Fruit fly (Drosophila melanogaster) whole organism, embryonic: ENCODE measurements around the gene CG34298.

Experiments used
- Atf-2 ChIP-seq: fragments of 200-800 bp; sonication (Bioruptor generic); optimal IDR thresholded peaks from 2 replicates; lab custom pipeline; 2016; ENCODE audit warnings: missing biosample characterization, missing genetic modification characterization
- BtbVII ChIP-seq: fragments of 200-800 bp; sonication (Bioruptor generic); optimal IDR thresholded peaks from 3 replicates; lab custom pipeline; 2017; ENCODE audit warnings: missing biosample characterization, mild to moderate bottlenecking, missing genetic modification characterization
- CG10321 ChIP-seq: fragments of 200-800 bp; sonication (Bioruptor generic); IDR thresholded peaks from 2 replicates; pipeline ENCODE4 v1.3.6; 2022; ENCODE audit warnings: missing biosample characterization, missing genetic modification characterization
- CG10565 ChIP-seq: fragments of 200-800 bp; sonication (Bioruptor generic); optimal IDR thresholded peaks from 3 replicates; lab custom pipeline; 2016; ENCODE audit warnings: missing biosample characterization, mild to moderate bottlenecking, missing genetic modification characterization
- CG10654 ChIP-seq: fragments of 200-800 bp; sonication (Bioruptor generic); optimal IDR thresholded peaks from 2 replicates; lab custom pipeline; 2016; ENCODE audit warnings: missing biosample characterization, missing genetic modification characterization
- CG11723 ChIP-seq: fragments of 200-800 bp; sonication (Bioruptor generic); optimal IDR thresholded peaks from 2 replicates; lab custom pipeline; 2017; ENCODE audit warnings: missing biosample characterization, mild to moderate bottlenecking, missing genetic modification characterization
- CG14710 ChIP-seq: fragments of 200-800 bp; sonication (Bioruptor generic); optimal IDR thresholded peaks from 3 replicates; lab custom pipeline; 2019; ENCODE audit warnings: missing biosample characterization, mild to moderate bottlenecking, missing genetic modification characterization, moderate library complexity
- CG14860 ChIP-seq: fragments of 200-800 bp; sonication (Bioruptor generic); IDR thresholded peaks from 3 replicates; pipeline ENCODE4 v1.3.6; 2022; ENCODE audit warnings: missing biosample characterization, missing genetic modification characterization; ENCODE audit not compliant: partially characterized antibody
- CG17328 ChIP-seq: fragments of 200-800 bp; sonication (Bioruptor generic); IDR thresholded peaks from 2 replicates; pipeline ENCODE4 v1.3.6; 2022; ENCODE audit warnings: missing biosample characterization, missing genetic modification characterization
- CG17912 ChIP-seq: fragments of 200-800 bp; sonication (Bioruptor generic); optimal IDR thresholded peaks from 2 replicates; lab custom pipeline; 2018; ENCODE audit warnings: missing biosample characterization, mild to moderate bottlenecking, missing genetic modification characterization
- CG18599 ChIP-seq: fragments of 200-800 bp; sonication (Bioruptor generic); optimal IDR thresholded peaks from 3 replicates; lab custom pipeline; 2017; ENCODE audit warnings: missing biosample characterization, missing genetic modification characterization, mild to moderate bottlenecking, moderate library complexity, missing genetic modification reagents
- CG6791 ChIP-seq: fragments of 200-800 bp; sonication (Bioruptor generic); IDR thresholded peaks from 3 replicates; pipeline ENCODE4 v1.3.6; 2022; ENCODE audit warnings: missing biosample characterization, missing genetic modification characterization; ENCODE audit not compliant: partially characterized antibody
- CG7357 ChIP-seq: fragments of 200-800 bp; sonication (Bioruptor generic); IDR thresholded peaks from 3 replicates; pipeline ENCODE4 v1.3.6; 2022; ENCODE audit warnings: missing biosample characterization, missing genetic modification characterization
- D ChIP-seq, 2 experiments: fragments of 200-800 bp in 1 of 2; fragments of >200 bp in 1 of 2; sonication (Bioruptor generic) in 1 of 2; optimal IDR thresholded peaks; 2 replicates in 1 of 2; 3 replicates in 1 of 2; lab custom pipeline; 2017; ENCODE audit warnings: mild to moderate bottlenecking in 1 of 2, missing biosample characterization in 1 of 2, missing genetic modification characterization in 1 of 2, missing genetic modification reagents in 1 of 2
- Drgx ChIP-seq: fragments of 200-800 bp; sonication (Bioruptor generic); IDR thresholded peaks from 2 replicates; pipeline ENCODE4 v1.3.6; 2022; ENCODE audit warnings: missing biosample characterization, missing genetic modification characterization
- Ets65A ChIP-seq: fragments of 200-800 bp; sonication (Bioruptor generic); peaks from one replicate; lab custom pipeline; 2016; ENCODE audit warnings: missing biosample characterization, missing genetic modification characterization
- GATAe ChIP-seq: fragments of 200-800 bp; sonication (Bioruptor generic); conservative IDR thresholded peaks from 2 replicates; pipeline ENCODE4 v1.3.6; 2022; ENCODE audit warnings: missing biosample characterization, missing genetic modification characterization
- MBD-R2 ChIP-seq: fragments of 200-800 bp; sonication (Bioruptor generic); IDR thresholded peaks from 2 replicates; pipeline ENCODE4 v1.3.6; 2022; ENCODE audit warnings: missing biosample characterization, missing genetic modification characterization
- NFAT ChIP-seq: fragments of 200-800 bp; sonication (Bioruptor generic); IDR thresholded peaks from 2 replicates; pipeline ENCODE4 v1.3.6; 2022; ENCODE audit warnings: missing biosample characterization, missing genetic modification characterization
- Pdp1 ChIP-seq, 2 experiments: fragments of 200-800 bp; sonication (Bioruptor generic); optimal IDR thresholded peaks; 3 replicates each; lab custom pipeline; 2016; ENCODE audit warnings: missing biosample characterization in 2 of 2, missing genetic modification characterization in 2 of 2, mild to moderate bottlenecking in 1 of 2, moderate library complexity in 1 of 2
- Sin3A ChIP-seq: fragments of >200 bp; optimal IDR thresholded peaks from 2 replicates; lab custom pipeline; 2018
- Stat92E ChIP-seq, 3 experiments: fragments of >200 bp in 2 of 3; fragments of 200-800 bp in 1 of 3; sonication (Bioruptor generic) in 1 of 3; optimal IDR thresholded peaks; 2 replicates each; lab custom pipeline; 2017 to 2019; ENCODE audit warnings: missing biosample characterization in 3 of 3, missing genetic modification characterization in 3 of 3, mild to moderate bottlenecking in 1 of 3, moderate library complexity in 1 of 3
- Vsx1 ChIP-seq: fragments of 200-800 bp; sonication (Bioruptor generic); optimal IDR thresholded peaks from 2 replicates; lab custom pipeline; 2017; ENCODE audit warnings: missing biosample characterization, mild to moderate bottlenecking, missing genetic modification characterization, missing genetic modification reagents
- bsh ChIP-seq, 2 experiments: fragments of 200-800 bp; sonication (Bioruptor generic); optimal IDR thresholded peaks; 2 replicates each; lab custom pipeline; 2017 to 2018; ENCODE audit warnings: mild to moderate bottlenecking in 2 of 2, missing biosample characterization in 2 of 2, missing genetic modification characterization in 2 of 2, moderate library complexity in 1 of 2
- ci ChIP-seq: fragments of 200-800 bp; sonication (Bioruptor generic); IDR thresholded peaks from 3 replicates; pipeline ENCODE4 v1.3.6; 2022; ENCODE audit warnings: missing biosample characterization, missing genetic modification characterization
- dpn ChIP-seq, 2 experiments: fragments of 200-800 bp; sonication (Bioruptor generic); optimal IDR thresholded peaks; 3 replicates each; lab custom pipeline; 2016; ENCODE audit warnings: missing biosample characterization in 2 of 2, missing genetic modification characterization in 2 of 2
- ems ChIP-seq: fragments of 200-800 bp; sonication (Bioruptor generic); optimal IDR thresholded peaks from 3 replicates; lab custom pipeline; 2016; ENCODE audit warnings: missing biosample characterization, missing genetic modification characterization
- gem ChIP-seq: fragments of 200-800 bp; sonication (Bioruptor generic); optimal IDR thresholded peaks from 2 replicates; lab custom pipeline; 2019; ENCODE audit warnings: missing biosample characterization, mild to moderate bottlenecking, missing genetic modification characterization, moderate library complexity
- ham ChIP-seq: fragments of 200-800 bp; sonication (Bioruptor generic); IDR thresholded peaks from 2 replicates; pipeline ENCODE4 v1.3.6; 2022; ENCODE audit warnings: missing biosample characterization, missing genetic modification characterization
- inv ChIP-seq: fragments of 200-800 bp; sonication (Bioruptor generic); IDR thresholded peaks from 2 replicates; pipeline ENCODE4 v1.3.6; 2022; ENCODE audit warnings: missing biosample characterization, missing genetic modification characterization; ENCODE audit not compliant: partially characterized antibody
- mld ChIP-seq: fragments of 200-800 bp; sonication (Bioruptor generic); IDR thresholded peaks from 3 replicates; pipeline ENCODE4 v1.3.6; 2022; ENCODE audit warnings: missing biosample characterization, missing genetic modification characterization; ENCODE audit not compliant: partially characterized antibody
- nom ChIP-seq: fragments of 200-800 bp; sonication (Bioruptor generic); optimal IDR thresholded peaks from 2 replicates; lab custom pipeline; 2017; ENCODE audit warnings: missing biosample characterization, missing genetic modification characterization, mild to moderate bottlenecking, moderate library complexity, missing genetic modification reagents
- salm ChIP-seq: fragments of 200-800 bp; sonication (Bioruptor generic); optimal IDR thresholded peaks from 2 replicates; lab custom pipeline; 2018; ENCODE audit warnings: missing biosample characterization, mild to moderate bottlenecking, missing genetic modification characterization
- scrt ChIP-seq: fragments of 200-800 bp; sonication (Bioruptor generic); optimal IDR thresholded peaks from 2 replicates; lab custom pipeline; 2018; ENCODE audit warnings: missing biosample characterization, mild to moderate bottlenecking, missing genetic modification characterization, moderate library complexity
- sd ChIP-seq: fragments of 200-800 bp; sonication (Bioruptor generic); optimal IDR thresholded peaks from 3 replicates; lab custom pipeline; 2018; ENCODE audit warnings: missing biosample characterization, mild to moderate bottlenecking, missing genetic modification characterization, moderate library complexity
- sens ChIP-seq: fragments of 200-800 bp; sonication (Bioruptor generic); peaks from one replicate; lab custom pipeline; 2016; ENCODE audit warnings: missing biosample characterization, missing genetic modification characterization
- slbo ChIP-seq: fragments of 200-800 bp; sonication (Bioruptor generic); IDR thresholded peaks from 2 replicates; pipeline ENCODE4 v1.3.6; 2022; ENCODE audit warnings: missing biosample characterization, missing genetic modification characterization
- sug ChIP-seq: fragments of 200-800 bp; optimal IDR thresholded peaks from 2 replicates; lab custom pipeline; 2019; ENCODE audit warnings: missing biosample characterization, mild to moderate bottlenecking, missing genetic modification characterization, moderate library complexity
- tna ChIP-seq: fragments of 200-800 bp; sonication (Bioruptor generic); IDR thresholded peaks from 2 replicates; pipeline ENCODE4 v1.3.6; 2022; ENCODE audit warnings: missing biosample characterization, missing genetic modification characterization; ENCODE audit not compliant: partially characterized antibody

The CG34298 gene

dm6 chr3R:30012602-30013489 lies 13.3 kb downstream of the CG34298 start (continued):
- TF ChIP-seq sug (peak; percentile 25), CG18599 (GFP tag; lab: Kevin White, UChicago) (peak; percentile 67), ems (GFP tag; lab: Kevin White, UChicago) (peak; percentile 7), Drgx (peak; percentile 59), CG7357 (GFP tag; lab: Robert Waterston, UW) (no peak), Vsx1 (GFP tag; lab: Kevin White, UChicago) (peak; percentile 20), scrt (GFP tag; lab: Kevin White, UChicago) (no peak), GATAe (GFP tag; lab: Robert Waterston, UW) (peak; percentile 38; the same call in 1 of the 2 replicates), dpn (GFP tag; optimal IDR thresholded peaks at IDR 0.05; lab: Kevin White, UChicago) (peak in 1 of 2 experiments; percentile 19), slbo (GFP tag; lab: Robert Waterston, UW) (peak; percentile 48; the same call in 1 of the 2 replicates), sd (tag; lab: Kevin White, UChicago) (peak; percentile 39), mld (GFP tag; lab: Robert Waterston, UW) (no peak)
- TF ChIP-seq, all 482 proteins: peak for 77

dm6 chr3R:30013909-30014308 lies 14.3 kb downstream of the CG34298 start:
- TF ChIP-seq CG10565 (GFP tag; lab: Kevin White, UChicago) (no peak), Ets65A (GFP tag; lab: Kevin White, UChicago) (peak; percentile 40), salm (no peak), nom (GFP tag; lab: Kevin White, UChicago) (peak; percentile 98), BtbVII (no peak), bsh (GFP tag; optimal IDR thresholded peaks at IDR 0.05; lab: Kevin White, UChicago) (peak in 1 of 2 experiments; percentile 67), sens (GFP tag; lab: Kevin White, UChicago) (peak; percentile 33), tna (GFP tag; lab: Robert Waterston, UW) (no peak), Drgx (peak; percentile 66)

- no peak for TF ChIP-seq MBD-R2 (GFP tag; lab: Robert Waterston, UW)
- TF ChIP-seq CG11723 (GFP tag; lab: Kevin White, UChicago): no peak
- TF ChIP-seq sug: peak; percentile 31
- peak in 1 of 2 experiments; percentile 91 for TF ChIP-seq Pdp1 (GFP tag; optimal IDR thresholded peaks at IDR 0.05; lab: Kevin White, UChicago)
- no peak for TF ChIP-seq CG17912 (GFP tag; lab: Kevin White, UChicago)
- 0 out of 3 replicates have a peak, but pooled peaks have one; percentile 8 for TF ChIP-seq CG6791 (GFP tag; lab: Robert Waterston, UW)
- no peak for TF ChIP-seq inv (GFP tag; lab: Robert Waterston, UW)
- TF ChIP-seq ci (GFP tag; lab: Robert Waterston, UW): peak; percentile 21; the same call in 1 of the 3 replicates
- TF ChIP-seq CG17328 (GFP tag; lab: Robert Waterston, UW): no peak
- TF ChIP-seq gem (tag; lab: Kevin White, UChicago): no peak
- TF ChIP-seq CG14710: no peak
- no peak for TF ChIP-seq Atf-2
- no peak for TF ChIP-seq CG10654 (GFP tag; lab: Kevin White, UChicago)
- no peak for TF ChIP-seq Sin3A
- no peak for TF ChIP-seq CG10321 (GFP tag; lab: Robert Waterston, UW)
- TF ChIP-seq ham: no peak
- no peak for TF ChIP-seq Stat92E (GFP tag; optimal IDR thresholded peaks at IDR 0.05; lab: Kevin White, UChicago)
- TF ChIP-seq NFAT: no peak
- no peak for TF ChIP-seq D (optimal IDR thresholded peaks at IDR 0.05; lab: Kevin White, UChicago)
- no peak for TF ChIP-seq D (GFP tag; optimal IDR thresholded peaks at IDR 0.05; lab: Kevin White, UChicago)
- TF ChIP-seq CG14860: no peak
Measured at dm6 chr3R:30014480-30014879, 14.9 kb downstream of the CG34298 start.
